Fruit fly (Drosophila melanogaster) whole organism, pupa: ENCODE measurements around the gene CG33124.

Source experiments
- CG10348 ChIP-seq: fragments of 200-800 bp; sonication (Bioruptor generic); IDR thresholded peaks from 2 replicates; pipeline ENCODE4 v1.3.6; 2022; ENCODE audit warnings: missing biosample characterization, missing genetic modification characterization
- CG13204 ChIP-seq: fragments of 200-800 bp; sonication (Bioruptor generic); optimal IDR thresholded peaks from 2 replicates; lab custom pipeline; 2018; ENCODE audit warnings: missing biosample characterization, mild to moderate bottlenecking, missing genetic modification characterization, moderate library complexity
- CG14655 ChIP-seq: fragments of 200-800 bp; sonication (Bioruptor generic); optimal IDR thresholded peaks from 3 replicates; lab custom pipeline; 2017; ENCODE audit warnings: mild to moderate bottlenecking, missing biosample characterization, missing genetic modification reagents, missing genetic modification characterization
- CG15710 ChIP-seq: fragments of 200-800 bp; sonication (Bioruptor generic); optimal IDR thresholded peaks from 2 replicates; lab custom pipeline; 2018; ENCODE audit warnings: missing biosample characterization, mild to moderate bottlenecking, missing genetic modification characterization, moderate library complexity
- CG17806 ChIP-seq: fragments of 200-800 bp; sonication (Bioruptor generic); optimal IDR thresholded peaks from 2 replicates; lab custom pipeline; 2018; ENCODE audit warnings: missing biosample characterization, mild to moderate bottlenecking, missing genetic modification characterization, moderate library complexity
- CG32121 ChIP-seq: fragments of 200-800 bp; sonication (Bioruptor generic); IDR thresholded peaks from 2 replicates; pipeline ENCODE4 v1.3.6; 2022; ENCODE audit warnings: missing biosample characterization, missing genetic modification characterization
- CG34367 ChIP-seq: fragments of 200-800 bp; sonication (Bioruptor generic); optimal IDR thresholded peaks from 2 replicates; lab custom pipeline; 2018; ENCODE audit warnings: missing biosample characterization, mild to moderate bottlenecking, missing genetic modification characterization
- CG4496 ChIP-seq: fragments of 200-800 bp; sonication (Bioruptor generic); IDR thresholded peaks from 3 replicates; pipeline ENCODE4 v1.3.6; 2022; ENCODE audit warnings: missing biosample characterization, missing genetic modification characterization
- D1 ChIP-seq: fragments of 200-800 bp; sonication (Bioruptor generic); optimal IDR thresholded peaks from 2 replicates; lab custom pipeline; 2018; ENCODE audit warnings: missing biosample characterization, mild to moderate bottlenecking, missing genetic modification characterization, moderate library complexity
- Pif1A ChIP-seq: fragments of 200-800 bp; sonication (Bioruptor generic); optimal IDR thresholded peaks from 3 replicates; lab custom pipeline; 2016; ENCODE audit warnings: missing biosample characterization, missing genetic modification characterization
- Pif1B ChIP-seq: fragments of 200-800 bp; sonication (Bioruptor generic); optimal IDR thresholded peaks from 3 replicates; lab custom pipeline; 2016; ENCODE audit warnings: missing biosample characterization, missing genetic modification characterization
- fd96Ca ChIP-seq: fragments of 200-800 bp; sonication (Bioruptor generic); IDR thresholded peaks from 3 replicates; pipeline ENCODE4 v1.3.6; 2022; ENCODE audit warnings: missing biosample characterization, missing genetic modification characterization
- gl ChIP-seq: fragments of 200-800 bp; sonication (Bioruptor generic); optimal IDR thresholded peaks from 2 replicates; lab custom pipeline; 2018; ENCODE audit warnings: missing biosample characterization, mild to moderate bottlenecking, missing genetic modification characterization

dm6 chr2L:2209002-2209401 lies at the start of gene CG33124:
- TF ChIP-seq Pif1A (no peak), CG4496 (GFP tag; lab: Robert Waterston, UW) (no peak), CG15710 (no peak), CG17806 (no peak), Pif1B (GFP tag; lab: Kevin White, UChicago) (no peak), CG13204 (no peak), CG34367 (no peak), D1 (tag; lab: Kevin White, UChicago) (no peak), CG32121 (no peak), CG14655 (GFP tag; lab: Kevin White, UChicago) (no peak), fd96Ca (GFP tag; lab: Robert Waterston, UW) (no peak), CG10348 (GFP tag; lab: Robert Waterston, UW) (no peak), gl (tag; lab: Kevin White, UChicago) (no peak)
